Fruit fly (Drosophila melanogaster): ENCODE data around the gene pkaap.

Gene pkaap

dm6 chr2L:16275809-16276178 is 12.3 kb upstream of the pkaap start:
- TF ChIP-seq Lpt (GFP tag; optimal IDR thresholded peaks at IDR 0.05) (peak; percentile 39), CG10631 (GFP tag; optimal IDR thresholded peaks at IDR 0.05) (peak; percentile 50), svp (GFP tag) (peak; percentile 80), CG9139 (GFP tag; optimal IDR thresholded peaks at IDR 0.05) (no peak), Gug (GFP tag; IDR thresholded peaks at IDR 0.05) (peak; percentile 51; the same call in 1 of the 2 replicates), Met (GFP tag; optimal IDR thresholded peaks at IDR 0.05) (peak; percentile 47), Sox102F (GFP tag; optimal IDR thresholded peaks at IDR 0.05) (peak; percentile 49), eg (GFP tag; IDR thresholded peaks at IDR 0.05) (peak; percentile 83), Sox15 (GFP tag; optimal IDR thresholded peaks at IDR 0.05) (no peak), CG6808 (GFP tag; optimal IDR thresholded peaks at IDR 0.05) (peak; percentile 18), CG15336 (GFP tag; IDR thresholded peaks at IDR 0.05) (peak; percentile 79), Blimp-1 (GFP tag; optimal IDR thresholded peaks at IDR 0.05) (no peak), fd85E (GFP tag; optimal IDR thresholded peaks at IDR 0.05) (no peak), vri (GFP tag; optimal IDR thresholded peaks at IDR 0.05) (no peak), pdm3 (GFP tag; optimal IDR thresholded peaks at IDR 0.05) (peak; percentile 48), Hr4 (GFP tag; optimal IDR thresholded peaks at IDR 0.05) (peak; percentile 90), Smox (GFP tag; optimal IDR thresholded peaks at IDR 0.05) (no peak), Eip75B (GFP tag; optimal IDR thresholded peaks at IDR 0.05) (peak; percentile 47), esn (GFP tag; optimal IDR thresholded peaks at IDR 0.05) (peak; percentile 53), acj6 (GFP tag; optimal IDR thresholded peaks at IDR 0.05) (peak; percentile 40), CG1621 (tag; optimal IDR thresholded peaks at IDR 0.05) (peak; percentile 28), OdsH (GFP tag; optimal IDR thresholded peaks at IDR 0.05) (peak; percentile 57), lz (GFP tag; optimal IDR thresholded peaks at IDR 0.05) (peak; percentile 30), CG6854 (GFP tag; optimal IDR thresholded peaks at IDR 0.05) (no peak), CG8319 (GFP tag; optimal IDR thresholded peaks at IDR 0.05) (no peak), Hr39 (GFP tag; optimal IDR thresholded peaks at IDR 0.05) (peak; percentile 8), CG10669 (GFP tag; optimal IDR thresholded peaks at IDR 0.05) (peak; percentile 43), CG8119 (GFP tag; IDR thresholded peaks at IDR 0.05) (peak; percentile 81; the same call in 2 of the 3 replicates), Eip78C (GFP tag) (peak; percentile 86), dsx (GFP tag; optimal IDR thresholded peaks at IDR 0.05; ENCODE audit: poor library complexity, severe bottlenecking) (peak; percentile 31), net (GFP tag; optimal IDR thresholded peaks at IDR 0.05) (peak; percentile 32), CG3032 (tag; optimal IDR thresholded peaks at IDR 0.05) (peak; percentile 15), Ets21C (GFP tag; optimal IDR thresholded peaks at IDR 0.05) (no peak), CG16779 (tag; optimal IDR thresholded peaks at IDR 0.05) (peak; percentile 36), CG34406 (GFP tag; optimal IDR thresholded peaks at IDR 0.05) (peak; percentile 39), CG11902 (GFP tag; optimal IDR thresholded peaks at IDR 0.05) (no peak), fkh (GFP tag; optimal IDR thresholded peaks at IDR 0.05) (no peak), CG32006 (GFP tag; optimal IDR thresholded peaks at IDR 0.05) (peak; percentile 89), CG11294 (GFP tag; IDR thresholded peaks at IDR 0.05) (peak; percentile 59), spab (GFP tag; optimal IDR thresholded peaks at IDR 0.05) (peak; percentile 23), CG7368 (GFP tag; optimal IDR thresholded peaks at IDR 0.05) (no peak), CG8632 (GFP tag; optimal IDR thresholded peaks at IDR 0.05) (peak; percentile 18), dac (GFP tag; optimal IDR thresholded peaks at IDR 0.05) (peak; percentile 72), Ets96B (tag; optimal IDR thresholded peaks at IDR 0.05) (peak; percentile 62), CG6276 (GFP tag; optimal IDR thresholded peaks at IDR 0.05) (peak; percentile 77), Hr38 (GFP tag; optimal IDR thresholded peaks at IDR 0.05) (no peak), CG6792 (GFP tag; optimal IDR thresholded peaks at IDR 0.05) (no peak), ss (GFP tag; optimal IDR thresholded peaks at IDR 0.05) (no peak), cyc (GFP tag; optimal IDR thresholded peaks at IDR 0.05) (peak; percentile 11), CG31627 (GFP tag; optimal IDR thresholded peaks at IDR 0.05) (peak; percentile 10), Eip93F (GFP tag; optimal IDR thresholded peaks at IDR 0.05) (no peak), CG11762 (GFP tag; optimal IDR thresholded peaks at IDR 0.05; ENCODE audit: insufficient read depth) (peak; percentile 14), Sox14 (GFP tag; optimal IDR thresholded peaks at IDR 0.05) (peak; percentile 23)
